Fruit fly (Drosophila melanogaster) whole organism, embryonic: ENCODE results near the gene mRpL16.

ENCODE experiments used
- ATbp ChIP-seq: fragments of 200-800 bp; sonication (Bioruptor generic); optimal IDR thresholded peaks from 2 replicates; lab custom pipeline; 2017; ENCODE audit warnings: missing biosample characterization, mild to moderate bottlenecking, missing genetic modification characterization, missing genetic modification reagents
- Asciz ChIP-seq: fragments of 200-800 bp; sonication (Bioruptor generic); optimal IDR thresholded peaks from 2 replicates; lab custom pipeline; 2017; ENCODE audit warnings: missing biosample characterization, mild to moderate bottlenecking, missing genetic modification characterization, missing genetic modification reagents
- Atf6 ChIP-seq: fragments of 200-800 bp; sonication (Bioruptor generic); IDR thresholded peaks from 2 replicates; pipeline ENCODE4 v1.3.6; 2022; ENCODE audit warnings: missing biosample characterization, missing genetic modification characterization
- CG10959 ChIP-seq: fragments of 200-800 bp; sonication (Bioruptor generic); IDR thresholded peaks from 2 replicates; pipeline ENCODE4 v1.3.6; 2022; ENCODE audit warnings: missing biosample characterization, missing genetic modification characterization
- CG10979 ChIP-seq: fragments of 200-800 bp; sonication (Bioruptor generic); optimal IDR thresholded peaks from 2 replicates; lab custom pipeline; 2018; ENCODE audit warnings: missing biosample characterization, mild to moderate bottlenecking, missing genetic modification characterization, moderate library complexity
- CG11093 ChIP-seq: fragments of 200-800 bp; sonication (Bioruptor generic); IDR thresholded peaks from 3 replicates; pipeline ENCODE4 v1.3.6; 2022; ENCODE audit warnings: missing biosample characterization, missing genetic modification characterization
- CG13287 ChIP-seq: fragments of 200-800 bp; sonication (Bioruptor generic); IDR thresholded peaks from 2 replicates; pipeline ENCODE4 v1.3.6; 2022; ENCODE audit warnings: missing biosample characterization, missing genetic modification characterization; ENCODE audit not compliant: partially characterized antibody
- CG13424 ChIP-seq: fragments of 200-800 bp; sonication (Bioruptor generic); optimal IDR thresholded peaks from 2 replicates; lab custom pipeline; 2019; ENCODE audit warnings: missing biosample characterization, mild to moderate bottlenecking, missing genetic modification characterization, moderate library complexity
- CG13775 ChIP-seq: fragments of 200-800 bp; sonication (Bioruptor generic); optimal IDR thresholded peaks from 3 replicates; lab custom pipeline; 2017; ENCODE audit warnings: missing biosample characterization, mild to moderate bottlenecking, missing genetic modification characterization
- CG14050 ChIP-seq: fragments of 200-800 bp; sonication (Bioruptor generic); IDR thresholded peaks from 3 replicates; pipeline ENCODE4 v1.3.6; 2022; ENCODE audit warnings: missing biosample characterization, missing genetic modification characterization
- CG14667 ChIP-seq: fragments of 200-800 bp; sonication (Bioruptor generic); IDR thresholded peaks from 2 replicates; pipeline ENCODE4 v1.3.6; 2022; ENCODE audit warnings: missing biosample characterization, missing genetic modification characterization
- CG15514 ChIP-seq: fragments of 200-800 bp; sonication (Bioruptor generic); optimal IDR thresholded peaks from 3 replicates; lab custom pipeline; 2017; ENCODE audit warnings: missing biosample characterization, missing genetic modification characterization, mild to moderate bottlenecking, moderate library complexity, missing genetic modification reagents
- CG16863 ChIP-seq: fragments of 200-800 bp; sonication (Bioruptor generic); optimal IDR thresholded peaks from 3 replicates; lab custom pipeline; 2016; ENCODE audit warnings: missing biosample characterization, missing genetic modification characterization
- CG17612 ChIP-seq: fragments of 200-800 bp; sonication (Bioruptor generic); IDR thresholded peaks from 2 replicates; pipeline ENCODE4 v1.3.6; 2022; ENCODE audit warnings: missing biosample characterization, missing genetic modification characterization
- CG17912 ChIP-seq: fragments of 200-800 bp; sonication (Bioruptor generic); optimal IDR thresholded peaks from 2 replicates; lab custom pipeline; 2018; ENCODE audit warnings: missing biosample characterization, mild to moderate bottlenecking, missing genetic modification characterization
- CG18476 ChIP-seq: fragments of 200-800 bp; sonication (Bioruptor generic); optimal IDR thresholded peaks from 2 replicates; lab custom pipeline; 2016; ENCODE audit warnings: missing biosample characterization, mild to moderate bottlenecking, missing genetic modification characterization
- CG33213 ChIP-seq: fragments of 200-800 bp; sonication (Bioruptor generic); optimal IDR thresholded peaks from 3 replicates; lab custom pipeline; 2016; ENCODE audit warnings: missing biosample characterization, missing genetic modification characterization
- CG3726 ChIP-seq: fragments of 200-800 bp; sonication (Bioruptor generic); IDR thresholded peaks from 3 replicates; pipeline ENCODE4, ENCODE4 v1.3.6; 2022; ENCODE audit warnings: missing biosample characterization, missing genetic modification characterization
- CG6254 ChIP-seq: fragments of 200-800 bp; sonication (Bioruptor generic); optimal IDR thresholded peaks from 3 replicates; lab custom pipeline; 2017; ENCODE audit warnings: mild to moderate bottlenecking, missing biosample characterization, missing genetic modification reagents, missing genetic modification characterization
- CG6813 ChIP-seq: fragments of 200-800 bp; sonication (Bioruptor generic); optimal IDR thresholded peaks from 2 replicates; lab custom pipeline; 2017; ENCODE audit warnings: missing biosample characterization, missing genetic modification characterization, mild to moderate bottlenecking, moderate library complexity, missing genetic modification reagents
- CG7928 ChIP-seq: fragments of 200-800 bp; sonication (Bioruptor generic); optimal IDR thresholded peaks from 2 replicates; lab custom pipeline; 2017; ENCODE audit warnings: missing biosample characterization, mild to moderate bottlenecking, missing genetic modification characterization
- CG8388 ChIP-seq: fragments of 200-800 bp; sonication (Bioruptor generic); optimal IDR thresholded peaks from 2 replicates; lab custom pipeline; 2019; ENCODE audit warnings: missing biosample characterization, mild to moderate bottlenecking, missing genetic modification characterization, moderate library complexity
- CG9215 ChIP-seq: fragments of 200-800 bp; sonication (Bioruptor generic); IDR thresholded peaks from 2 replicates; pipeline ENCODE4 v1.3.6; 2022; ENCODE audit warnings: missing biosample characterization, missing genetic modification characterization
- CG9932 ChIP-seq: fragments of 200-800 bp; sonication (Bioruptor generic); IDR thresholded peaks from 2 replicates; pipeline ENCODE4 v1.3.6; 2022; ENCODE audit warnings: missing biosample characterization, missing genetic modification characterization
- Dad ChIP-seq: fragments of 200-800 bp; sonication (Bioruptor generic); optimal IDR thresholded peaks from 3 replicates; lab custom pipeline; 2016; ENCODE audit warnings: missing biosample characterization, missing genetic modification characterization
- Fer2 ChIP-seq: fragments of 200-800 bp; sonication (Bioruptor generic); optimal IDR thresholded peaks from 2 replicates; lab custom pipeline; 2018; ENCODE audit warnings: missing biosample characterization, mild to moderate bottlenecking, missing genetic modification characterization, moderate library complexity
- Fer3 ChIP-seq: fragments of 200-800 bp; sonication (Bioruptor generic); optimal IDR thresholded peaks from 2 replicates; lab custom pipeline; 2018; ENCODE audit warnings: missing biosample characterization, mild to moderate bottlenecking, missing genetic modification characterization, moderate library complexity
- Gsc ChIP-seq: fragments of 200-800 bp; sonication (Bioruptor generic); IDR thresholded peaks from 2 replicates; pipeline ENCODE4 v1.3.6; 2022; ENCODE audit warnings: missing biosample characterization, missing genetic modification characterization
- Lhr ChIP-seq: fragments of 200-800 bp; sonication (Bioruptor generic); optimal IDR thresholded peaks from 3 replicates; lab custom pipeline; 2017; ENCODE audit warnings: mild to moderate bottlenecking, missing biosample characterization, missing genetic modification reagents, missing genetic modification characterization
- Mad ChIP-seq: fragments of 200-800 bp; sonication (Bioruptor generic); optimal IDR thresholded peaks from 2 replicates; lab custom pipeline; 2016; ENCODE audit warnings: missing biosample characterization, missing genetic modification characterization
- PHDP ChIP-seq: fragments of 200-800 bp; sonication (Bioruptor generic); optimal IDR thresholded peaks from 3 replicates; lab custom pipeline; 2018; ENCODE audit warnings: missing biosample characterization, mild to moderate bottlenecking, missing genetic modification characterization, moderate library complexity
- Rx ChIP-seq: fragments of 200-800 bp; sonication (Bioruptor generic); IDR thresholded peaks from 2 replicates; pipeline ENCODE4 v1.3.6; 2022; ENCODE audit warnings: missing biosample characterization, missing genetic modification characterization
- al ChIP-seq: fragments of 200-800 bp; sonication (Bioruptor generic); IDR thresholded peaks from 2 replicates; pipeline ENCODE4 v1.3.6; 2022; ENCODE audit warnings: missing biosample characterization, missing genetic modification characterization
- bowl ChIP-seq: fragments of 200-800 bp; sonication (Bioruptor generic); IDR thresholded peaks from 2 replicates; pipeline ENCODE4 v1.3.6; 2022; ENCODE audit warnings: missing biosample characterization, missing genetic modification characterization
- chinmo ChIP-seq: fragments of 200-800 bp; sonication (Bioruptor generic); IDR thresholded peaks from 4 replicates; pipeline ENCODE4 v1.3.6; 2022; ENCODE audit warnings: missing biosample characterization, missing genetic modification characterization; ENCODE audit not compliant: partially characterized antibody
- croc ChIP-seq: fragments of 200-800 bp; sonication (Bioruptor generic); conservative IDR thresholded peaks from 3 replicates; pipeline ENCODE4 v1.3.6; 2022; ENCODE audit warnings: missing biosample characterization, missing genetic modification characterization
- crp ChIP-seq, 2 experiments: fragments of 200-800 bp; sonication (Bioruptor generic); optimal IDR thresholded peaks; 2 replicates in 1 of 2; 3 replicates in 1 of 2; lab custom pipeline; 2017; ENCODE audit warnings: missing biosample characterization in 2 of 2, missing genetic modification characterization in 2 of 2, mild to moderate bottlenecking in 1 of 2, moderate library complexity in 1 of 2
- gsb ChIP-seq: fragments of 200-800 bp; sonication (Bioruptor generic); IDR thresholded peaks from 2 replicates; pipeline ENCODE4 v1.3.6; 2022; ENCODE audit warnings: missing biosample characterization, missing genetic modification characterization
- ken ChIP-seq: fragments of 200-800 bp; sonication (Bioruptor generic); IDR thresholded peaks from 3 replicates; pipeline ENCODE4 v1.3.6; 2022; ENCODE audit warnings: missing biosample characterization, missing genetic modification characterization
- mirr ChIP-seq: fragments of 200-800 bp; sonication (Bioruptor generic); optimal IDR thresholded peaks from 3 replicates; lab custom pipeline; 2018; ENCODE audit warnings: missing biosample characterization, mild to moderate bottlenecking, missing genetic modification characterization
- p53 ChIP-seq: fragments of 200-800 bp; sonication (Bioruptor generic); optimal IDR thresholded peaks from 2 replicates; lab custom pipeline; 2016; ENCODE audit warnings: missing biosample characterization, missing genetic modification characterization
- pan ChIP-seq, 4 experiments: fragments of >200 bp in 3 of 4; fragments of 200-800 bp in 1 of 4; sonication (Bioruptor generic) in 1 of 4; optimal IDR thresholded peaks in 3 of 4; IDR thresholded peaks in 1 of 4; 2 replicates each; pipeline versions ENCODE4 v1.3.6 to Lab custom; 2017 to 2022; ENCODE audit warnings: missing biosample characterization in 2 of 4, missing genetic modification characterization in 2 of 4, mixed read lengths in 1 of 4
- phol ChIP-seq: fragments of 200-800 bp; sonication (Bioruptor generic); optimal IDR thresholded peaks from 3 replicates; lab custom pipeline; 2018; ENCODE audit warnings: missing biosample characterization, mild to moderate bottlenecking, missing genetic modification characterization, moderate library complexity
- rib ChIP-seq: fragments of 200-800 bp; sonication (Bioruptor generic); IDR thresholded peaks from 2 replicates; pipeline ENCODE4 v1.3.6; 2022; ENCODE audit warnings: missing biosample characterization, missing genetic modification characterization
- run ChIP-seq: fragments of 200-800 bp; sonication (Bioruptor generic); optimal IDR thresholded peaks from 3 replicates; lab custom pipeline; 2018; ENCODE audit warnings: missing biosample characterization, mild to moderate bottlenecking, missing genetic modification characterization
- sens-2 ChIP-seq: fragments of 200-800 bp; sonication (Bioruptor generic); IDR thresholded peaks from 2 replicates; pipeline ENCODE4 v1.3.6; 2022; ENCODE audit warnings: missing biosample characterization, missing genetic modification characterization
- ssp ChIP-seq: fragments of 200-800 bp; sonication (Bioruptor generic); IDR thresholded peaks from 2 replicates; pipeline ENCODE4 v1.3.6; 2022; ENCODE audit warnings: missing biosample characterization, missing genetic modification characterization
- vvl ChIP-seq: fragments of 200-800 bp; sonication (Bioruptor generic); IDR thresholded peaks from 2 replicates; pipeline ENCODE4 v1.3.6; 2022; ENCODE audit warnings: missing biosample characterization, missing genetic modification characterization
- wdn ChIP-seq: fragments of 200-800 bp; sonication (Bioruptor generic); IDR thresholded peaks from 2 replicates; pipeline ENCODE4 v1.3.6; 2022; ENCODE audit warnings: missing biosample characterization, missing genetic modification characterization
- yki ChIP-seq: fragments of >200 bp; optimal IDR thresholded peaks from 3 replicates; lab custom pipeline; 2018

Gene mRpL16

DNA sequence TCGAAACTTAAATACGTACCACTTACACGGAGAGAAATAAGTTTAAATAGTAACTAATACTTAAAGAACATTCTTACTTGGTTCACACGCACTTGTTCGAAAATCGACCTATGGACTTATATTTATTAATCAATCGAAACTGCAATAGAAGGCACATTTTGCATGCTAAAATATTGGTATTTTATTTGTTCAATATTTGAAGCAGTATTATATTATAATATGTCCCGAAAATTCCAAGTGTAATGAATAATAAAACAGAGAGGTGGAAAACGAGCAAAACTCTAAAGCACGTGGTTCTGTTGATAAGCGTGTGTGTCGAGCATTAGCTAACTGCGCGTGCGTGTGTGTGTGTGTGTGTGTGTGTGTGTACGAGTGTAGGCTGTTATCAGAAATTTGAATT is 40.1 kb upstream of the mRpL16 start (continued):
- TF ChIP-seq Dad (GFP tag; lab: Kevin White, UChicago) (peak; percentile 75), mirr (GFP tag; lab: Kevin White, UChicago) (peak; percentile 82), run (tag; lab: Kevin White, UChicago) (peak; percentile 76), CG10979 (tag; lab: Kevin White, UChicago) (peak; percentile 76), CG10959 (peak; percentile 43), Mad (GFP tag; lab: Kevin White, UChicago) (peak; percentile 49), CG7928 (peak; percentile 60), phol (tag; lab: Kevin White, UChicago) (peak; percentile 81), CG14050 (GFP tag; lab: Robert Waterston, UW) (peak; percentile 61; the same call in 2 of the 3 replicates), wdn (GFP tag; lab: Robert Waterston, UW) (peak; percentile 77), ATbp (GFP tag; lab: Kevin White, UChicago) (peak; percentile 72), Fer3 (tag; lab: Kevin White, UChicago) (peak; percentile 93), crp (GFP tag; optimal IDR thresholded peaks at IDR 0.05; lab: Kevin White, UChicago) (peak in 1 of 2 experiments; percentile 20), CG11093 (GFP tag; lab: Robert Waterston, UW) (no peak), ssp (GFP tag; lab: Robert Waterston, UW) (peak; percentile 43), Fer2 (tag; lab: Kevin White, UChicago) (peak; percentile 87), CG3726 (GFP tag; lab: Robert Waterston, UW) (0 out of 3 replicates have a peak, but pooled peaks have one; percentile 41), CG18476 (GFP tag; lab: Kevin White, UChicago) (peak; percentile 82), CG33213 (GFP tag; lab: Kevin White, UChicago) (peak; percentile 67), Atf6 (GFP tag; lab: Robert Waterston, UW) (peak; percentile 93), p53 (GFP tag; lab: Kevin White, UChicago) (no peak), vvl (GFP tag; lab: Robert Waterston, UW) (peak; percentile 82), CG13287 (no peak), CG13424 (peak; percentile 89), bowl (GFP tag; lab: Robert Waterston, UW) (peak; percentile 25; the same call in 1 of the 2 replicates), al (peak; percentile 72), ken (GFP tag; lab: Robert Waterston, UW) (peak; percentile 54; the same call in 1 of the 3 replicates), Gsc (GFP tag; lab: Robert Waterston, UW) (no peak), rib (GFP tag; lab: Robert Waterston, UW) (peak; percentile 68), Asciz (GFP tag; lab: Kevin White, UChicago) (peak; percentile 70), CG9215 (GFP tag; lab: Robert Waterston, UW) (peak; percentile 75), CG6813 (GFP tag; lab: Kevin White, UChicago) (peak; percentile 89), CG13775 (GFP tag; lab: Kevin White, UChicago) (peak; percentile 87), Rx (GFP tag; lab: Robert Waterston, UW) (peak; percentile 27; the same call in 1 of the 2 replicates), CG6254 (GFP tag; lab: Kevin White, UChicago) (peak; percentile 35), yki (lab: Kevin White, UChicago) (no peak), chinmo (GFP tag; lab: Robert Waterston, UW) (no peak), CG17912 (GFP tag; lab: Kevin White, UChicago) (peak; percentile 16), CG8388 (GFP tag; lab: Kevin White, UChicago) (peak; percentile 71), croc (GFP tag; lab: Robert Waterston, UW) (peak; percentile 39; the same call in 1 of the 3 replicates), gsb (GFP tag; lab: Robert Waterston, UW) (peak; percentile 44; the same call in 1 of the 2 replicates), CG15514 (GFP tag; lab: Kevin White, UChicago) (peak; percentile 85), CG17612 (no peak), sens-2 (GFP tag; lab: Robert Waterston, UW) (peak; percentile 58), pan (optimal IDR thresholded peaks at IDR 0.05; lab: Kevin White, UChicago) (no peak), pan (GFP tag; optimal IDR thresholded peaks at IDR 0.05 in 1 of 2, IDR thresholded peaks at IDR 0.05 in 1 of 2) (peak in 1 of 2 experiments; percentile 79), PHDP (tag; lab: Kevin White, UChicago) (peak; percentile 92), CG14667 (GFP tag; lab: Robert Waterston, UW) (peak; percentile 58; the same call in 1 of the 2 replicates), Lhr (GFP tag; lab: Kevin White, UChicago) (no peak), CG16863 (GFP tag; lab: Kevin White, UChicago) (peak; percentile 62), CG9932 (peak; percentile 83)
